Fruit fly (Drosophila melanogaster) whole organism, embryonic: ENCODE results near the gene fkh.

Experiments
- Antp ChIP-seq: fragments of 200-800 bp; sonication (Bioruptor generic); optimal IDR thresholded peaks from 3 replicates; lab custom pipeline; 2016; ENCODE audit warnings: missing biosample characterization, missing genetic modification characterization
- Asciz ChIP-seq: fragments of 200-800 bp; sonication (Bioruptor generic); optimal IDR thresholded peaks from 2 replicates; lab custom pipeline; 2017; ENCODE audit warnings: missing biosample characterization, mild to moderate bottlenecking, missing genetic modification characterization, missing genetic modification reagents
- B-H1 ChIP-seq: fragments of 200-800 bp; sonication (Bioruptor generic); IDR thresholded peaks from 3 replicates; pipeline ENCODE4 v1.3.6; 2022; ENCODE audit warnings: missing biosample characterization, missing genetic modification characterization
- CG10565 ChIP-seq: fragments of 200-800 bp; sonication (Bioruptor generic); optimal IDR thresholded peaks from 3 replicates; lab custom pipeline; 2016; ENCODE audit warnings: missing biosample characterization, mild to moderate bottlenecking, missing genetic modification characterization
- CG11247 ChIP-seq: fragments of 200-800 bp; sonication (Bioruptor generic); IDR thresholded peaks from 2 replicates; pipeline ENCODE4 v1.3.6; 2022; ENCODE audit warnings: missing biosample characterization, missing genetic modification characterization
- CG11456 ChIP-seq: fragments of 200-800 bp; sonication (Bioruptor generic); IDR thresholded peaks from 3 replicates; pipeline ENCODE4 v1.3.6; 2022; ENCODE audit warnings: missing biosample characterization, missing genetic modification characterization
- CG11696 ChIP-seq: fragments of 200-800 bp; sonication (Bioruptor generic); IDR thresholded peaks from 2 replicates; pipeline ENCODE4 v1.3.6; 2022; ENCODE audit warnings: missing biosample characterization, missing genetic modification characterization
- CG12071 ChIP-seq: fragments of 200-800 bp; sonication (Bioruptor generic); optimal IDR thresholded peaks from 3 replicates; lab custom pipeline; 2018; ENCODE audit warnings: missing biosample characterization, mild to moderate bottlenecking, missing genetic modification characterization
- CG14441 ChIP-seq: fragments of 200-800 bp; sonication (Bioruptor generic); IDR thresholded peaks from 2 replicates; pipeline ENCODE4 v1.3.6; 2022; ENCODE audit warnings: missing biosample characterization, missing genetic modification characterization
- CG14965 ChIP-seq: fragments of 200-800 bp; sonication (Bioruptor generic); optimal IDR thresholded peaks from 2 replicates; lab custom pipeline; 2016; ENCODE audit warnings: missing biosample characterization, missing genetic modification characterization, borderline replicate concordance
- CG15269 ChIP-seq: fragments of 200-800 bp; sonication (Bioruptor generic); optimal IDR thresholded peaks from 2 replicates; lab custom pipeline; 2018; ENCODE audit warnings: missing biosample characterization, mild to moderate bottlenecking, missing genetic modification characterization, moderate library complexity
- CG16863 ChIP-seq: fragments of 200-800 bp; sonication (Bioruptor generic); optimal IDR thresholded peaks from 3 replicates; lab custom pipeline; 2016; ENCODE audit warnings: missing biosample characterization, missing genetic modification characterization
- CG17912 ChIP-seq: fragments of 200-800 bp; sonication (Bioruptor generic); optimal IDR thresholded peaks from 2 replicates; lab custom pipeline; 2018; ENCODE audit warnings: missing biosample characterization, mild to moderate bottlenecking, missing genetic modification characterization
- CG2120 ChIP-seq: fragments of 200-800 bp; sonication (Bioruptor generic); optimal IDR thresholded peaks from 3 replicates; lab custom pipeline; 2016; ENCODE audit warnings: missing biosample characterization, missing genetic modification characterization
- CG34224 ChIP-seq: fragments of 200-800 bp; sonication (Bioruptor generic); IDR thresholded peaks from 3 replicates; pipeline ENCODE4 v1.3.6; 2022; ENCODE audit warnings: missing biosample characterization, missing genetic modification characterization; ENCODE audit not compliant: partially characterized antibody
- CG4360 ChIP-seq: fragments of 200-800 bp; sonication (Bioruptor generic); IDR thresholded peaks from 2 replicates; pipeline ENCODE4 v1.3.6; 2022; ENCODE audit warnings: missing biosample characterization, missing genetic modification characterization
- CG4424 ChIP-seq: fragments of 200-800 bp; sonication (Bioruptor generic); optimal IDR thresholded peaks from 3 replicates; lab custom pipeline; 2016; ENCODE audit warnings: missing biosample characterization, missing genetic modification characterization
- CG6765 ChIP-seq: fragments of 200-800 bp; sonication (Bioruptor generic); optimal IDR thresholded peaks from 3 replicates; lab custom pipeline; 2017; ENCODE audit warnings: missing biosample characterization, mild to moderate bottlenecking, missing genetic modification characterization
- CG6813 ChIP-seq: fragments of 200-800 bp; sonication (Bioruptor generic); optimal IDR thresholded peaks from 2 replicates; lab custom pipeline; 2017; ENCODE audit warnings: missing biosample characterization, missing genetic modification characterization, mild to moderate bottlenecking, moderate library complexity, missing genetic modification reagents
- CG7745 ChIP-seq: fragments of 200-800 bp; sonication (Bioruptor generic); optimal IDR thresholded peaks from 2 replicates; lab custom pipeline; 2018; ENCODE audit warnings: missing biosample characterization, mild to moderate bottlenecking, missing genetic modification characterization, moderate library complexity
- CoRest ChIP-seq: fragments of 200-800 bp; sonication (Bioruptor generic); optimal IDR thresholded peaks from 3 replicates; lab custom pipeline; 2018; ENCODE audit warnings: missing biosample characterization, mild to moderate bottlenecking, missing genetic modification characterization, moderate library complexity
- Dll ChIP-seq: fragments of 200-800 bp; sonication (Bioruptor generic); IDR thresholded peaks from 4 replicates; pipeline ENCODE4 v1.3.6; 2022; ENCODE audit warnings: missing biosample characterization, missing genetic modification characterization; ENCODE audit not compliant: partially characterized antibody
- Ets65A ChIP-seq: fragments of 200-800 bp; sonication (Bioruptor generic); peaks from one replicate; lab custom pipeline; 2016; ENCODE audit warnings: missing biosample characterization, missing genetic modification characterization
- Hr78 ChIP-seq, 2 experiments: fragments of 200-800 bp in 1 of 2; fragments of >200 bp in 1 of 2; sonication (Bioruptor generic) in 1 of 2; optimal IDR thresholded peaks; 2 replicates each; lab custom pipeline; 2017 to 2019; ENCODE audit warnings: missing biosample characterization in 2 of 2, missing genetic modification characterization in 2 of 2, mild to moderate bottlenecking in 1 of 2, moderate library complexity in 1 of 2
- Oli ChIP-seq: fragments of 200-800 bp; sonication (Bioruptor generic); optimal IDR thresholded peaks from 2 replicates; lab custom pipeline; 2018; ENCODE audit warnings: missing biosample characterization, mild to moderate bottlenecking, missing genetic modification characterization, moderate library complexity
- Rfx ChIP-seq: fragments of 200-800 bp; sonication (Bioruptor generic); IDR thresholded peaks from 2 replicates; pipeline ENCODE4 v1.3.6; 2022; ENCODE audit warnings: missing biosample characterization, missing genetic modification characterization
- Sox102F ChIP-seq: fragments of 200-800 bp; sonication (Bioruptor generic); optimal IDR thresholded peaks from 2 replicates; lab custom pipeline; 2018; ENCODE audit warnings: missing biosample characterization, mild to moderate bottlenecking, missing genetic modification characterization, moderate library complexity
- Tbp ChIP-seq: fragments of >200 bp; optimal IDR thresholded peaks from 2 replicates; lab custom pipeline; 2018; ENCODE audit warnings: missing biosample characterization, missing genetic modification characterization
- ara ChIP-seq: fragments of 200-800 bp; sonication (Bioruptor generic); IDR thresholded peaks from 2 replicates; pipeline ENCODE4 v1.3.6; 2022; ENCODE audit warnings: missing biosample characterization, missing genetic modification characterization
- bab2 ChIP-seq: fragments of 200-800 bp; sonication (Bioruptor generic); optimal IDR thresholded peaks from 2 replicates; lab custom pipeline; 2016; ENCODE audit warnings: missing biosample characterization, missing genetic modification characterization
- br ChIP-seq: fragments of >200 bp; optimal IDR thresholded peaks from 2 replicates; lab custom pipeline; 2017
- chm ChIP-seq: fragments of 200-800 bp; sonication (Bioruptor generic); IDR thresholded peaks from 2 replicates; pipeline ENCODE4 v1.3.6; 2022; ENCODE audit warnings: missing biosample characterization, missing genetic modification characterization
- crol ChIP-seq: fragments of 200-800 bp; sonication (Bioruptor generic); IDR thresholded peaks from 2 replicates; pipeline ENCODE4 v1.3.6; 2022; ENCODE audit warnings: missing biosample characterization, missing genetic modification characterization
- dimm ChIP-seq: fragments of 200-800 bp; sonication (Bioruptor generic); IDR thresholded peaks from 2 replicates; pipeline ENCODE4 v1.3.6; 2022; ENCODE audit warnings: missing biosample characterization, missing genetic modification characterization
- fd102C ChIP-seq: fragments of 200-800 bp; sonication (Bioruptor generic); optimal IDR thresholded peaks from 2 replicates; lab custom pipeline; 2018; ENCODE audit warnings: missing biosample characterization, mild to moderate bottlenecking, missing genetic modification characterization, moderate library complexity
- gcm2 ChIP-seq: fragments of 200-800 bp; sonication (Bioruptor generic); optimal IDR thresholded peaks from 2 replicates; lab custom pipeline; 2016; ENCODE audit warnings: missing biosample characterization, missing genetic modification characterization
- gem ChIP-seq: fragments of 200-800 bp; sonication (Bioruptor generic); optimal IDR thresholded peaks from 2 replicates; lab custom pipeline; 2019; ENCODE audit warnings: missing biosample characterization, mild to moderate bottlenecking, missing genetic modification characterization, moderate library complexity
- gfzf ChIP-seq: fragments of 200-800 bp; sonication (Bioruptor generic); optimal IDR thresholded peaks from 2 replicates; lab custom pipeline; 2016; ENCODE audit warnings: missing biosample characterization, mild to moderate bottlenecking, missing genetic modification characterization, moderate library complexity
- mld ChIP-seq: fragments of 200-800 bp; sonication (Bioruptor generic); IDR thresholded peaks from 3 replicates; pipeline ENCODE4 v1.3.6; 2022; ENCODE audit warnings: missing biosample characterization, missing genetic modification characterization; ENCODE audit not compliant: partially characterized antibody
- pan ChIP-seq, 4 experiments: fragments of >200 bp in 3 of 4; fragments of 200-800 bp in 1 of 4; sonication (Bioruptor generic) in 1 of 4; optimal IDR thresholded peaks in 3 of 4; IDR thresholded peaks in 1 of 4; 2 replicates each; pipeline versions ENCODE4 v1.3.6 to Lab custom; 2017 to 2022; ENCODE audit warnings: missing biosample characterization in 2 of 4, missing genetic modification characterization in 2 of 4, mixed read lengths in 1 of 4
- pum ChIP-seq: fragments of 200-800 bp; sonication (Bioruptor generic); optimal IDR thresholded peaks from 2 replicates; lab custom pipeline; 2016; ENCODE audit warnings: missing biosample characterization, missing genetic modification characterization
- sens ChIP-seq: fragments of 200-800 bp; sonication (Bioruptor generic); peaks from one replicate; lab custom pipeline; 2016; ENCODE audit warnings: missing biosample characterization, missing genetic modification characterization
- sima ChIP-seq: fragments of 200-800 bp; sonication (Bioruptor generic); optimal IDR thresholded peaks from 2 replicates; lab custom pipeline; 2016; ENCODE audit warnings: missing biosample characterization, missing genetic modification characterization
- slou ChIP-seq: fragments of 200-800 bp; sonication (Bioruptor generic); optimal IDR thresholded peaks from 3 replicates; lab custom pipeline; 2016; ENCODE audit warnings: missing biosample characterization, missing genetic modification characterization
- sr ChIP-seq: fragments of 200-800 bp; sonication (Bioruptor generic); IDR thresholded peaks from 3 replicates; pipeline ENCODE4 v1.3.6; 2022; ENCODE audit warnings: missing biosample characterization, missing genetic modification characterization
- stc ChIP-seq: fragments of 200-800 bp; sonication (Bioruptor generic); IDR thresholded peaks from 2 replicates; pipeline ENCODE4 v1.3.6; 2022; ENCODE audit warnings: missing biosample characterization, missing genetic modification characterization
- tll ChIP-seq, 2 experiments: fragments of 200-800 bp in 1 of 2; fragments of >200 bp in 1 of 2; sonication (Bioruptor generic) in 1 of 2; optimal IDR thresholded peaks; 2 replicates each; lab custom pipeline; 2017 to 2019; ENCODE audit warnings: missing biosample characterization in 2 of 2, missing genetic modification characterization in 2 of 2, mild to moderate bottlenecking in 1 of 2, moderate library complexity in 1 of 2
- tna ChIP-seq: fragments of 200-800 bp; sonication (Bioruptor generic); IDR thresholded peaks from 2 replicates; pipeline ENCODE4 v1.3.6; 2022; ENCODE audit warnings: missing biosample characterization, missing genetic modification characterization; ENCODE audit not compliant: partially characterized antibody
- tup ChIP-seq: fragments of 200-800 bp; sonication (Bioruptor generic); optimal IDR thresholded peaks from 2 replicates; lab custom pipeline; 2016; ENCODE audit warnings: missing biosample characterization, mild to moderate bottlenecking, missing genetic modification characterization, moderate library complexity
- z ChIP-seq: fragments of 200-800 bp; sonication (Bioruptor generic); IDR thresholded peaks from 3 replicates; pipeline ENCODE4 v1.3.6; 2022; ENCODE audit warnings: missing biosample characterization, missing genetic modification characterization

fkh gene

dm6 chr3R:28633746-28634145 is 48.7 kb upstream of the fkh start (continued):
- TF ChIP-seq CG6765 (GFP tag; lab: Kevin White, UChicago) (no peak), chm (GFP tag; lab: Robert Waterston, UW) (no peak), stc (GFP tag; lab: Robert Waterston, UW) (0 out of 2 replicates have a peak, but pooled peaks have one; percentile 7), mld (no peak), CG15269 (tag; lab: Kevin White, UChicago) (peak; percentile 17), Oli (tag; lab: Kevin White, UChicago) (peak; percentile 22), CG2120 (GFP tag; lab: Kevin White, UChicago) (peak; percentile 3), bab2 (GFP tag; lab: Kevin White, UChicago) (no peak), CG14441 (GFP tag; lab: Robert Waterston, UW) (0 out of 2 replicates have a peak, but pooled peaks have one; percentile 8), CG14965 (no peak), CG10565 (GFP tag; lab: Kevin White, UChicago) (no peak), br (no peak), Hr78 (GFP tag; optimal IDR thresholded peaks at IDR 0.05; lab: Kevin White, UChicago) (no peak), Rfx (GFP tag; lab: Robert Waterston, UW) (no peak), sens (GFP tag; lab: Kevin White, UChicago) (peak; percentile 50), CoRest (no peak), gcm2 (GFP tag; lab: Kevin White, UChicago) (no peak), Antp (GFP tag; lab: Kevin White, UChicago) (no peak), pan (optimal IDR thresholded peaks at IDR 0.05; lab: Kevin White, UChicago) (no peak), pan (GFP tag; optimal IDR thresholded peaks at IDR 0.05 in 1 of 2, IDR thresholded peaks at IDR 0.05 in 1 of 2) (peak in 1 of 2 experiments; percentile 19), tup (no peak)

dm6 chr3R:28631753-28632152 is 46.7 kb upstream of the fkh start:
- TF ChIP-seq CG17912 (GFP tag; lab: Kevin White, UChicago) = no peak
- no peak for TF ChIP-seq B-H1 (GFP tag; lab: Robert Waterston, UW)
- TF ChIP-seq gem = peak; percentile 72
- TF ChIP-seq sima (GFP tag; lab: Kevin White, UChicago) = no peak
- TF ChIP-seq sr = no peak
- no peak for TF ChIP-seq z (GFP tag; lab: Robert Waterston, UW)
- TF ChIP-seq Asciz = peak; percentile 57
- TF ChIP-seq fd102C = peak; percentile 69
- peak; percentile 90 for TF ChIP-seq Ets65A (GFP tag; lab: Kevin White, UChicago)
- TF ChIP-seq CG12071 (GFP tag; lab: Kevin White, UChicago) = peak; percentile 53
- no peak for TF ChIP-seq Dll (GFP tag; lab: Robert Waterston, UW)
- 0 out of 2 replicates have a peak, but pooled peaks have one; percentile 20 for TF ChIP-seq CG11696 (GFP tag; lab: Robert Waterston, UW)
- peak; percentile 6 for TF ChIP-seq CG6813 (GFP tag; lab: Kevin White, UChicago)
- no peak for TF ChIP-seq gfzf (GFP tag; lab: Kevin White, UChicago)
- TF ChIP-seq CoRest = peak; percentile 26
- TF ChIP-seq dimm (GFP tag; lab: Robert Waterston, UW) = no peak
- TF ChIP-seq ara (GFP tag; lab: Robert Waterston, UW) = peak; percentile 58
- TF ChIP-seq CG34224 = no peak
- no peak for TF ChIP-seq tna (GFP tag; lab: Robert Waterston, UW)
- peak; percentile 64 for TF ChIP-seq CG4424 (GFP tag; lab: Kevin White, UChicago)
- TF ChIP-seq pum (GFP tag; lab: Kevin White, UChicago) = peak; percentile 60
- 0 out of 3 replicates have a peak, but pooled peaks have one; percentile 56 for TF ChIP-seq CG11456
- TF ChIP-seq Tbp (GFP tag; lab: Kevin White, UChicago) = no peak
- TF ChIP-seq Sox102F (GFP tag; lab: Kevin White, UChicago) = peak; percentile 51
- TF ChIP-seq CG7745 (tag; lab: Kevin White, UChicago) = no peak
- TF ChIP-seq slou (GFP tag; lab: Kevin White, UChicago) = peak; percentile 46
- no peak for TF ChIP-seq CG4360 (GFP tag; lab: Robert Waterston, UW)
- TF ChIP-seq pan (optimal IDR thresholded peaks at IDR 0.05; lab: Kevin White, UChicago) = no peak
- peak in 1 of 2 experiments; percentile 45 for TF ChIP-seq pan (GFP tag; optimal IDR thresholded peaks at IDR 0.05 in 1 of 2, IDR thresholded peaks at IDR 0.05 in 1 of 2)
- no peak for TF ChIP-seq CG11247 (GFP tag; lab: Robert Waterston, UW)
- TF ChIP-seq crol (GFP tag; lab: Robert Waterston, UW) = no peak
- peak in 1 of 2 experiments; percentile 90 for TF ChIP-seq tll (GFP tag; optimal IDR thresholded peaks at IDR 0.05; lab: Kevin White, UChicago)
- no peak for TF ChIP-seq CG16863
